Worm (Caenorhabditis elegans) whole organism, mixed stage, embryonic: ENCODE data around the gene atat-2.

Source experiments
- ceh-83 ChIP-seq: fragments of 200-800 bp; sonication (Bioruptor generic); optimal IDR thresholded peaks from 2 replicates; lab custom pipeline; 2018; ENCODE audit warnings: mild to moderate bottlenecking, missing genetic modification characterization, missing compliant biosample characterization
- cnd-1 ChIP-seq: fragments of 200-800 bp; sonication (Bioruptor generic); optimal IDR thresholded peaks from 2 replicates; lab custom pipeline; 2018; ENCODE audit warnings: mild to moderate bottlenecking, missing genetic modification characterization, missing compliant biosample characterization
- elt-3 ChIP-seq: fragments of 150-350 bp; optimal IDR thresholded peaks from 2 replicates; lab custom pipeline; 2014; ENCODE audit warnings: missing biosample characterization, missing genetic modification characterization
- lsy-2 ChIP-seq: fragments of 150-350 bp; optimal IDR thresholded peaks from 2 replicates; lab custom pipeline; 2014; ENCODE audit warnings: missing biosample characterization, missing genetic modification characterization
- mep-1 ChIP-seq: fragments of 150-350 bp; optimal IDR thresholded peaks from 2 replicates; lab custom pipeline; 2017; ENCODE audit warnings: missing biosample characterization, missing genetic modification reagents, missing genetic modification characterization, inconsistent platforms
- nhr-12 ChIP-seq: fragments of 150-350 bp; optimal IDR thresholded peaks from 2 replicates; lab custom pipeline; 2014; ENCODE audit warnings: missing biosample characterization, missing genetic modification characterization
- nhr-28 ChIP-seq: fragments of 150-350 bp; optimal IDR thresholded peaks from 2 replicates; lab custom pipeline; 2014; ENCODE audit warnings: missing biosample characterization, missing genetic modification characterization
- tbx-8 ChIP-seq: fragments of 200-800 bp; sonication (Bioruptor generic); optimal IDR thresholded peaks from 2 replicates; lab custom pipeline; 2018; ENCODE audit warnings: mild to moderate bottlenecking, missing genetic modification characterization, moderate library complexity, missing compliant biosample characterization
- unc-39 ChIP-seq: fragments of 150-350 bp; optimal IDR thresholded peaks from 2 replicates; lab custom pipeline; 2014; ENCODE audit warnings: missing biosample characterization, missing genetic modification characterization
- unc-62 ChIP-seq: fragments of 150-350 bp; optimal IDR thresholded peaks from 2 replicates; lab custom pipeline; 2014; ENCODE audit warnings: missing biosample characterization, missing genetic modification reagents, missing genetic modification characterization
- ztf-11 ChIP-seq: fragments of 150-350 bp; optimal IDR thresholded peaks from 2 replicates; lab custom pipeline; 2014; ENCODE audit warnings: missing biosample characterization, missing genetic modification characterization

- TF ChIP-seq tbx-8 (GFP tag; lab: Kevin White, UChicago), result no peak
- no peak for TF ChIP-seq lsy-2 (tag; lab: Kevin White, UChicago)
- no peak for TF ChIP-seq nhr-12 (tag; lab: Kevin White, UChicago)
- TF ChIP-seq mep-1 (tag; lab: Kevin White, UChicago), result no peak
- no peak for TF ChIP-seq unc-39 (tag; lab: Kevin White, UChicago)
- TF ChIP-seq ceh-83, result no peak
- TF ChIP-seq elt-3 (tag; lab: Kevin White, UChicago), result no peak
- no peak for TF ChIP-seq unc-62 (GFP tag; lab: Kevin White, UChicago)
- TF ChIP-seq ztf-11 (tag; lab: Kevin White, UChicago), result no peak
- TF ChIP-seq nhr-28, result no peak
- no peak for TF ChIP-seq cnd-1
Measured at ce11 chrX:5839143-5839542, 9.8 kb upstream of the atat-2 start.
